Fruit fly (Drosophila melanogaster) whole organism, prepupa: ENCODE data around the gene CG1571.

Experiments used
- CG10631 ChIP-seq: fragments of 200-800 bp; sonication (Bioruptor generic); optimal IDR thresholded peaks from 2 replicates; lab custom pipeline; 2016; ENCODE audit warnings: missing biosample characterization, missing genetic modification characterization
- CG10669 ChIP-seq: fragments of 200-800 bp; sonication (Bioruptor generic); optimal IDR thresholded peaks from 3 replicates; lab custom pipeline; 2018; ENCODE audit warnings: missing biosample characterization, mild to moderate bottlenecking, missing genetic modification characterization, moderate library complexity
- CG11294 ChIP-seq: fragments of 200-800 bp; sonication (Bioruptor generic); IDR thresholded peaks from 2 replicates; pipeline ENCODE4 v1.3.6; 2022; ENCODE audit warnings: missing biosample characterization, missing genetic modification characterization
- CG11762 ChIP-seq: fragments of 200-800 bp; sonication (Bioruptor generic); optimal IDR thresholded peaks from 3 replicates; lab custom pipeline; 2016; ENCODE audit warnings: missing biosample characterization, missing genetic modification characterization; ENCODE audit not compliant: insufficient read depth
- CG11902 ChIP-seq: fragments of 200-800 bp; sonication (Bioruptor generic); optimal IDR thresholded peaks from 3 replicates; lab custom pipeline; 2016; ENCODE audit warnings: missing biosample characterization, missing genetic modification characterization
- CG15336 ChIP-seq: fragments of 200-800 bp; sonication (Bioruptor generic); IDR thresholded peaks from 2 replicates; pipeline ENCODE4 v1.3.6; 2022; ENCODE audit warnings: missing biosample characterization, missing genetic modification characterization
- CG3032 ChIP-seq: fragments of 200-800 bp; optimal IDR thresholded peaks from 2 replicates; lab custom pipeline; 2019; ENCODE audit warnings: missing biosample characterization, mild to moderate bottlenecking, missing genetic modification characterization, moderate library complexity
- CG31627 ChIP-seq: fragments of 200-800 bp; sonication (Bioruptor generic); optimal IDR thresholded peaks from 3 replicates; lab custom pipeline; 2016; ENCODE audit warnings: missing biosample characterization, missing genetic modification characterization
- CG32006 ChIP-seq: fragments of 200-800 bp; sonication (Bioruptor generic); optimal IDR thresholded peaks from 3 replicates; lab custom pipeline; 2017; ENCODE audit warnings: missing biosample characterization, mild to moderate bottlenecking, missing genetic modification characterization
- CG3919 ChIP-seq: fragments of 200-800 bp; sonication (Bioruptor generic); optimal IDR thresholded peaks from 3 replicates; lab custom pipeline; 2016; ENCODE audit warnings: missing biosample characterization, missing genetic modification characterization
- CG4318 ChIP-seq: fragments of 200-800 bp; sonication (Bioruptor generic); optimal IDR thresholded peaks from 3 replicates; lab custom pipeline; 2017; ENCODE audit warnings: missing biosample characterization, mild to moderate bottlenecking, missing genetic modification characterization
- CG6163 ChIP-seq: fragments of 200-800 bp; sonication (Bioruptor generic); IDR thresholded peaks from 3 replicates; pipeline ENCODE4 v1.3.6; 2022; ENCODE audit warnings: missing biosample characterization, missing genetic modification characterization
- CG6276 ChIP-seq: fragments of 200-800 bp; sonication (Bioruptor generic); optimal IDR thresholded peaks from 2 replicates; lab custom pipeline; 2017; ENCODE audit warnings: missing biosample characterization, mild to moderate bottlenecking, missing genetic modification characterization
- CG6792 ChIP-seq: fragments of 200-800 bp; sonication (Bioruptor generic); optimal IDR thresholded peaks from 3 replicates; lab custom pipeline; 2016; ENCODE audit warnings: missing biosample characterization, missing genetic modification characterization
- CG6808 ChIP-seq: fragments of 200-800 bp; sonication (Bioruptor generic); optimal IDR thresholded peaks from 3 replicates; lab custom pipeline; 2017; ENCODE audit warnings: missing biosample characterization, missing genetic modification characterization, mild to moderate bottlenecking, moderate library complexity, missing genetic modification reagents
- CG6854 ChIP-seq: fragments of 200-800 bp; sonication (Bioruptor generic); optimal IDR thresholded peaks from 2 replicates; lab custom pipeline; 2017; ENCODE audit warnings: missing biosample characterization, mild to moderate bottlenecking, missing genetic modification characterization
- CG7368 ChIP-seq: fragments of 200-800 bp; sonication (Bioruptor generic); optimal IDR thresholded peaks from 3 replicates; lab custom pipeline; 2016; ENCODE audit warnings: missing biosample characterization, missing genetic modification characterization
- CG8119 ChIP-seq: fragments of 200-800 bp; sonication (Bioruptor generic); IDR thresholded peaks from 3 replicates; pipeline ENCODE4 v1.3.6; 2022; ENCODE audit warnings: missing biosample characterization, missing genetic modification characterization
- CG8319 ChIP-seq: fragments of 200-800 bp; sonication (Bioruptor generic); optimal IDR thresholded peaks from 3 replicates; lab custom pipeline; 2016; ENCODE audit warnings: missing biosample characterization, missing genetic modification characterization
- CG8632 ChIP-seq: fragments of 200-800 bp; sonication (Bioruptor generic); optimal IDR thresholded peaks from 3 replicates; lab custom pipeline; 2016; ENCODE audit warnings: missing biosample characterization, missing genetic modification characterization
- CG9139 ChIP-seq: fragments of 200-800 bp; sonication (Bioruptor generic); optimal IDR thresholded peaks from 3 replicates; lab custom pipeline; 2017; ENCODE audit warnings: missing biosample characterization, mild to moderate bottlenecking, missing genetic modification characterization
- Eip75B ChIP-seq: fragments of 200-800 bp; sonication (Bioruptor generic); optimal IDR thresholded peaks from 3 replicates; lab custom pipeline; 2016; ENCODE audit warnings: missing biosample characterization, missing genetic modification characterization
- Eip78C ChIP-seq: fragments of 200-800 bp; sonication (Bioruptor generic); peaks from one replicate; lab custom pipeline; 2016; ENCODE audit warnings: missing biosample characterization, missing genetic modification characterization
- Eip93F ChIP-seq: fragments of 200-800 bp; sonication (Bioruptor generic); optimal IDR thresholded peaks from 2 replicates; lab custom pipeline; 2016; ENCODE audit warnings: missing biosample characterization, mild to moderate bottlenecking, missing genetic modification characterization
- Ets21C ChIP-seq: fragments of 200-800 bp; sonication (Bioruptor generic); optimal IDR thresholded peaks from 3 replicates; lab custom pipeline; 2016; ENCODE audit warnings: missing biosample characterization, missing genetic modification characterization
- Ets96B ChIP-seq: fragments of 200-800 bp; optimal IDR thresholded peaks from 2 replicates; lab custom pipeline; 2019; ENCODE audit warnings: missing biosample characterization, mild to moderate bottlenecking, missing genetic modification characterization, moderate library complexity
- Hr38 ChIP-seq: sonication (Bioruptor generic); optimal IDR thresholded peaks from 2 replicates; lab custom pipeline; 2016; ENCODE audit warnings: missing biosample characterization, missing genetic modification characterization
- Hr39 ChIP-seq: fragments of 200-800 bp; sonication (Bioruptor generic); optimal IDR thresholded peaks from 2 replicates; lab custom pipeline; 2016; ENCODE audit warnings: missing biosample characterization, missing genetic modification characterization
- Hr4 ChIP-seq: fragments of 200-800 bp; sonication (Bioruptor generic); optimal IDR thresholded peaks from 3 replicates; lab custom pipeline; 2016; ENCODE audit warnings: missing biosample characterization, missing genetic modification characterization
- Lpt ChIP-seq: fragments of 200-800 bp; sonication (Bioruptor generic); optimal IDR thresholded peaks from 3 replicates; lab custom pipeline; 2016; ENCODE audit warnings: missing biosample characterization, missing genetic modification characterization
- Sox14 ChIP-seq: fragments of 200-800 bp; sonication (Bioruptor generic); optimal IDR thresholded peaks from 3 replicates; lab custom pipeline; 2016; ENCODE audit warnings: missing biosample characterization, missing genetic modification characterization
- Sox15 ChIP-seq: fragments of 200-800 bp; sonication (Bioruptor generic); optimal IDR thresholded peaks from 3 replicates; lab custom pipeline; 2016; ENCODE audit warnings: missing biosample characterization, missing genetic modification characterization
- achi ChIP-seq: fragments of 200-800 bp; sonication (Bioruptor generic); optimal IDR thresholded peaks from 3 replicates; lab custom pipeline; 2016; ENCODE audit warnings: missing biosample characterization, missing genetic modification characterization
- acj6 ChIP-seq: fragments of 200-800 bp; sonication (Bioruptor generic); optimal IDR thresholded peaks from 3 replicates; lab custom pipeline; 2016; ENCODE audit warnings: missing biosample characterization, missing genetic modification characterization
- cyc ChIP-seq: fragments of 200-800 bp; sonication (Bioruptor generic); optimal IDR thresholded peaks from 3 replicates; lab custom pipeline; 2016; ENCODE audit warnings: missing biosample characterization, missing genetic modification characterization
- dac ChIP-seq: fragments of 200-800 bp; sonication (Bioruptor generic); optimal IDR thresholded peaks from 2 replicates; lab custom pipeline; 2017; ENCODE audit warnings: missing biosample characterization, mild to moderate bottlenecking, missing genetic modification characterization
- eg ChIP-seq: fragments of 200-800 bp; sonication (Bioruptor generic); IDR thresholded peaks from 3 replicates; pipeline ENCODE4 v1.3.6; 2022; ENCODE audit warnings: missing biosample characterization, missing genetic modification characterization
- esn ChIP-seq: fragments of 200-800 bp; sonication (Bioruptor generic); optimal IDR thresholded peaks from 2 replicates; lab custom pipeline; 2016; ENCODE audit warnings: missing biosample characterization, mild to moderate bottlenecking, missing genetic modification characterization, moderate library complexity
- fd59A ChIP-seq: fragments of 200-800 bp; sonication (Bioruptor generic); optimal IDR thresholded peaks from 2 replicates; lab custom pipeline; 2017; ENCODE audit warnings: missing biosample characterization, mild to moderate bottlenecking, missing genetic modification characterization, missing genetic modification reagents
- fkh ChIP-seq: fragments of 200-800 bp; sonication (Bioruptor generic); optimal IDR thresholded peaks from 3 replicates; lab custom pipeline; 2017; ENCODE audit warnings: missing biosample characterization, mild to moderate bottlenecking, missing genetic modification characterization, moderate library complexity
- net ChIP-seq: fragments of 200-800 bp; sonication (Bioruptor generic); optimal IDR thresholded peaks from 3 replicates; lab custom pipeline; 2016; ENCODE audit warnings: missing biosample characterization, missing genetic modification characterization
- salr ChIP-seq, 2 experiments: fragments of 200-800 bp; sonication (Bioruptor generic); optimal IDR thresholded peaks; 3 replicates each; lab custom pipeline; 2016 to 2018; ENCODE audit warnings: missing biosample characterization in 2 of 2, missing genetic modification characterization in 2 of 2, mild to moderate bottlenecking in 1 of 2
- ss ChIP-seq, 2 experiments: fragments of 200-800 bp; sonication (Bioruptor generic); optimal IDR thresholded peaks; 2 replicates in 1 of 2; 3 replicates in 1 of 2; lab custom pipeline; 2017 to 2018; ENCODE audit warnings: mild to moderate bottlenecking in 2 of 2, missing biosample characterization in 2 of 2, missing genetic modification characterization in 2 of 2, moderate library complexity in 1 of 2
- topi ChIP-seq: fragments of 200-800 bp; sonication (Bioruptor generic); optimal IDR thresholded peaks from 3 replicates; lab custom pipeline; 2016; ENCODE audit warnings: missing biosample characterization, missing genetic modification characterization

CG1571 gene

DNA sequence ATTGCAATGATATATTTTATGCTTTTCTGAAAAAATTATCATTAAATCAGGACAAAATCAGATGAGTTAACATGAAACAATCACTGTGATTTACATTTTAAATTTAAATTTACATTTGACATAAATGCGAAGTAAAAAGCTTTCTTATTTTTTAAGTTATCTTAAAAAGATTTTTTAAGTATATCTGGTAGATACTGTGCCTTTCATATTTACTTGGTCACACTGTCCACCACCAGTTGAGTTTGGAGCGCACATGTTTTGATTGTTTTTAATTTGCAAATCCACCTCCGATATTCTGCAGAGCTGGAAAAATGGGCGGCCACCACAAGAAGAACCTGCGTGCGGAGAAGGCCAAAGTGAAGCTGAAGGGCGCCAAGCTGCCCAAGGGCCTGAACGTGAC, 41.1 kb downstream of the CG1571 start, which contains the start of gene CG1575:
Gene CG1575, plus strand, starts transcription at position 200 of the 400 bp plus-strand sequence.
- TF ChIP-seq CG3919 (GFP tag; lab: Kevin White, UChicago): no peak
- TF ChIP-seq achi (GFP tag; lab: Kevin White, UChicago): no peak
- no peak for TF ChIP-seq CG10669 (GFP tag; lab: Kevin White, UChicago)
- no peak for TF ChIP-seq CG4318 (GFP tag; lab: Kevin White, UChicago)
- TF ChIP-seq CG8119 (GFP tag; lab: Robert Waterston, UW): no peak
- TF ChIP-seq CG6163 (GFP tag; lab: Robert Waterston, UW): no peak
- no peak for TF ChIP-seq CG31627
- no peak for TF ChIP-seq acj6
- TF ChIP-seq Eip93F (GFP tag; lab: Kevin White, UChicago): no peak
- TF ChIP-seq CG6792 (GFP tag; lab: Kevin White, UChicago): no peak
- TF ChIP-seq CG6276 (GFP tag; lab: Kevin White, UChicago): no peak
- no peak for TF ChIP-seq CG6808 (GFP tag; lab: Kevin White, UChicago)
- no peak for TF ChIP-seq CG11294 (GFP tag; lab: Robert Waterston, UW)
- TF ChIP-seq CG6854 (GFP tag; lab: Kevin White, UChicago): no peak
- TF ChIP-seq CG9139 (GFP tag; lab: Kevin White, UChicago): no peak
- TF ChIP-seq net (GFP tag; lab: Kevin White, UChicago): no peak
- no peak for TF ChIP-seq CG11762 (GFP tag; lab: Kevin White, UChicago)
- TF ChIP-seq CG32006 (GFP tag; lab: Kevin White, UChicago): no peak

DNA sequence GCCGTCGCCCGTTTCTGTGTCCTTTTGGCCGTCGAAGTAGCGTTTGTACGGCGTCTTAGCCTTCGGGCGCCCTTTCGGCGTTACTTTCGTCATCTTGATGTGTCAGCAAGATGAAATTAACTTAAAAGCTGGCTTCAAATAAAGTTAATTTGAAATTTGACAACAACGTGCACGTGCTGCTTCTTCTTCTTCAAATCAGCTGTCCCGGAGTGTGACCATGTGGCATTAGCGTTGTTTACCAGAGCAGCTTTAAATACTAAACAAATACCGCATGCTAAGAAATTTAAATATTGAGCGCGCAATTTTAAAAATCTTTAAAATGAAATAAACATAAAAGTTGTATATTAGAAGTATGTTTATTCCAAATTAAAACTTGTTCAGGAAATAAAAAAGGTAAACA, 45.3 kb downstream of the CG1571 start, which contains the start of gene CG2260:
Gene CG2260, minus strand, starts transcription at position 209 of the 400 bp plus-strand sequence.
- TF ChIP-seq CG11762 (GFP tag; lab: Kevin White, UChicago): no peak
- TF ChIP-seq Eip78C (GFP tag; lab: Kevin White, UChicago): peak; percentile 39

DNA sequence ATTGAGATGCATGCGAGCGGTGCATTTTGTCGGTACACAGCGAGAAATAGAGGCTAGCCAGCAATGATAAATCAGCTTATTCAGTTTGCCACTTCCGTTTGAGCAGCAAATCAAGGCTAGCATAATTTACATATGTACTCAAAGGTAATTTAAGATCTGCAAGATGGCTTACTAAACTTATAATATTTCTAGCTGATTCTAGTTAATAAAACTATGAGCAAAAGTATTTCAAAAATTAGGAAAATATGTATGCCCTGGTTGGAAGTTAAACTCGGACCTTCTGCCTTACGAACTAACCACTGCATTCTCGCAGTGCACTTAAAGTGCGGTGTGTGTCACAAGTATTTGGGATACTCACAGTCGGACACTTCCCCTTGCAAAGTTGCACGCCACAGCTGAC, 47.2 kb downstream of the CG1571 start:
- peak; percentile 28 for TF ChIP-seq Eip75B (GFP tag; lab: Kevin White, UChicago)
- peak; percentile 5 for TF ChIP-seq CG11902 (GFP tag; lab: Kevin White, UChicago)
- peak; percentile 85 for TF ChIP-seq CG32006 (GFP tag; lab: Kevin White, UChicago)
- peak; percentile 53 for TF ChIP-seq CG3919 (GFP tag; lab: Kevin White, UChicago)
- no peak for TF ChIP-seq CG11294 (GFP tag; lab: Robert Waterston, UW)
- TF ChIP-seq fd59A (GFP tag; lab: Kevin White, UChicago): peak; percentile 36
- peak; percentile 15 for TF ChIP-seq topi (GFP tag; lab: Kevin White, UChicago)
- TF ChIP-seq Hr38 (GFP tag; lab: Kevin White, UChicago): no peak
- no peak for TF ChIP-seq CG8319 (GFP tag; lab: Kevin White, UChicago)
- TF ChIP-seq Sox15 (GFP tag; lab: Kevin White, UChicago): peak; percentile 0
- TF ChIP-seq CG8632: peak; percentile 4
- peak; percentile 66; the same call in 2 of the 3 replicates for TF ChIP-seq CG6163 (GFP tag; lab: Robert Waterston, UW)
- TF ChIP-seq CG6792 (GFP tag; lab: Kevin White, UChicago): peak; percentile 25
- TF ChIP-seq net (GFP tag; lab: Kevin White, UChicago): peak; percentile 63
- peak; percentile 40 for TF ChIP-seq CG10669 (GFP tag; lab: Kevin White, UChicago)
- TF ChIP-seq Hr4 (GFP tag; lab: Kevin White, UChicago): peak; percentile 76
- TF ChIP-seq Lpt: peak; percentile 54
- TF ChIP-seq cyc (GFP tag; lab: Kevin White, UChicago): no peak
- peak; percentile 34 for TF ChIP-seq acj6
- peak; percentile 46 for TF ChIP-seq CG3032 (tag; lab: Kevin White, UChicago)
- TF ChIP-seq Sox14 (GFP tag; lab: Kevin White, UChicago): peak; percentile 28
- TF ChIP-seq Ets21C (GFP tag; lab: Kevin White, UChicago): no peak
- TF ChIP-seq esn (GFP tag; lab: Kevin White, UChicago): peak; percentile 18
- peak; percentile 34 for TF ChIP-seq achi (GFP tag; lab: Kevin White, UChicago)
- TF ChIP-seq eg: peak; percentile 62
- peak; percentile 47 for TF ChIP-seq dac (GFP tag; lab: Kevin White, UChicago)
- TF ChIP-seq Eip78C (GFP tag; lab: Kevin White, UChicago): peak; percentile 92
- peak; percentile 76 for TF ChIP-seq CG15336 (GFP tag; lab: Robert Waterston, UW)
- peak; percentile 30 for TF ChIP-seq CG10631 (GFP tag; lab: Kevin White, UChicago)
- TF ChIP-seq CG6854 (GFP tag; lab: Kevin White, UChicago): no peak
- peak; percentile 6 for TF ChIP-seq Hr39 (GFP tag; lab: Kevin White, UChicago)
- peak; percentile 48 for TF ChIP-seq CG6808 (GFP tag; lab: Kevin White, UChicago)
- TF ChIP-seq CG8119 (GFP tag; lab: Robert Waterston, UW): peak; percentile 77
- peak in 1 of 2 experiments; percentile 38 for TF ChIP-seq salr (GFP tag; optimal IDR thresholded peaks at IDR 0.05; lab: Kevin White, UChicago)
- TF ChIP-seq CG11762 (GFP tag; lab: Kevin White, UChicago): peak; percentile 20
- no peak for TF ChIP-seq fkh (GFP tag; lab: Kevin White, UChicago)
- TF ChIP-seq ss (GFP tag; optimal IDR thresholded peaks at IDR 0.05; lab: Kevin White, UChicago): peak; percentile 67 to 78
- TF ChIP-seq CG6276 (GFP tag; lab: Kevin White, UChicago): peak; percentile 66
- TF ChIP-seq CG7368: peak; percentile 22
- TF ChIP-seq Ets96B: peak; percentile 17
